Worm (Caenorhabditis elegans) whole organism, mixed stage, embryonic: Measurements from ENCODE around the gene C16A3.6.

ENCODE experiments used
- ceh-39 ChIP-seq: fragments of 150-350 bp; optimal IDR thresholded peaks from 2 replicates; lab custom pipeline; 2014; ENCODE audit warnings: missing biosample characterization, missing genetic modification characterization
- elt-3 ChIP-seq: fragments of 150-350 bp; optimal IDR thresholded peaks from 2 replicates; lab custom pipeline; 2014; ENCODE audit warnings: missing biosample characterization, missing genetic modification characterization
- nhr-237 ChIP-seq: fragments of 150-350 bp; optimal IDR thresholded peaks from 2 replicates; lab custom pipeline; 2014; ENCODE audit warnings: missing biosample characterization, missing genetic modification characterization

DNA sequence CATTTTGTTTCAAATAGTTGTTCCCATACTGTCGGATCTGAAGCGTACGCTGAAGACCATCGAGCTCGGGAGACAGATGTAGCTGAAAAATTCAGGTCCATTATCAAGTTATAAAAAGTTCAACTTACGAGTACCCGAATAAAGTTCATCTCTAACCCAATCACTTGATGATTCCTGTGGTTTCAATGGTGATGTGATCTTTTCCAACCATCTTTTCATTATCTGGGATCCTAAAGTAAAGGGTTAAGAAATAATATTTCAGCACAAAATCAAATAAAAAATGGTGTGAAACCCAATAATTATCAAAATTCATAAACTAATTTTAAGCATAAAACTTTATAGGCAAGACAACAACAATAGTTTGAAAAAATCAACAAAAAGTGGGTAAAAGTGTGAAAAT, 48.2 kb downstream of the C16A3.6 start, which contains the start of gene C05D11.8:
- TF ChIP-seq elt-3 (no peak), ceh-39 (tag; lab: Kevin White, UChicago) (no peak), nhr-237 (tag; lab: Kevin White, UChicago) (no peak)
